Worm (Caenorhabditis elegans): ENCODE measurements around the gene H37A05.2.

Gene H37A05.2

DNA sequence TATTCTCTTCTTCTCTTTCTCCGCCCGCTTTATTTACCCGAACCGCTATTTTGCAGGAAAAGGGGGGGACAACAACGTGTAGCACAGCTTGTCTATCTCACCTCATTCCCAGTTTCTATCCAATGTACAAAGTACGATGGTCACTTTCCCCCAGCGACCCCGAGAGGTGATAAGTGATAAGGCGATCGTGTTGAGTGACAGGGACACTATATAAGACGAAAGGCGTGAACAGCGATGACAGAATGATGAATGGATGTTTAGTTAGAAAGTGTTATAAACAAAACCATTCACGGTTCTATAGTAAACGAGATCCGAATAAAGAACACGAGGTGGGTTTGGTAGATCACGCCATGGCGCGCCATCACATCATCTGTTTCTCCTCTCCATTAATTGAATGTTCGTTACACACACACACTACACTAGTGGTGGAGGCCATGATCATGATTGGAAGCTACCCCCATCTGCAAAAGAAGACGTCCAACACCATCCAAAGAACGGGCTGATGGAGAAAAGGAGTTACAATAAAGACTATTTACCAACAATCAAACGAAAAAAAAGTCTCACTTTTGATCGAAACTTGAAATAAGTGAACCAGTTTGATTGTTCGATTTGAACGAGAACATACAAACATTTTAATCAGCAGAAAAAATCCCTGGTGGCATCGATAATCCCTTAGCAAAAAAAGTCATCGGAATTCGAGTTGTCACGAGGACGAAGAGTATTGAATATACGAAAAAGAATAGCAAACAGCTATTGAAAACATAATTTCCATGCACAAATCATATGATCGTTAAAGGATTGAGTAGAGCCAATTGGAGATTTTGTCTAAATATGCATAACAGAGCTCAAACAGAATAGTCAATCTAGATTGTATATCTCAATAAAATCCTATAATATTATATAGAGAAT, 22.6 kb upstream of the H37A05.2 start:
- TF ChIP-seq unc-62 (GFP tag; optimal IDR thresholded peaks at IDR 0.05) (peak; percentile 84), mls-2 (tag; optimal IDR thresholded peaks at IDR 0.05) (no peak), ham-2 (GFP tag; optimal IDR thresholded peaks at IDR 0.05) (peak; percentile 76)

DNA sequence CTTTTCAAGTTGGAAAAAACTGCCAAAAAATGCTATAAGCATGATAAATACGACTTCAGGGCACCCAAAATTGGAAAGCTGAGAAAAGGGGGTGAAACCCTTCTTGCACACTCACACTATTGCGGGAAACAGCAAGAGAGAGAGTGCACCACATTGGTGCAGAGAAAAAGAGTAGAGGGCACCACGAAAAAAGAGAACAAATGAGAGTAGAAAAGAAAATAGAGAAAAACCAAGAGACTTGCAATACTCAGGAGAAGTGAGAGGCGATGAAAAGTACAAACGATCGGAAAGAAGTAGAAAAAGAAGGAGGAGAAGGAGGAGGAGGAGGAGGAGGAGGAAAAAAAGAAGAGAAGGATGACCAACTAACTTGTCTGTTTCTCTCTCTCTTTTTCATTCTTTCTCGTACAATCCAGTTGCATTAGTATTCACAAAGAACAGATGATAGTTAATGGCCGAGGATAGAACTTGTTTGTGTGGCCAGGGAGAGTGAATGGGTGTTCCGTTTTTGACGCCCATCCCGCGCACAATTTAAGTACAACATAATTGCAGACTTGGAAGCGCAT, 21.2 kb upstream of the H37A05.2 start:
- TF ChIP-seq unc-120 (tag; optimal IDR thresholded peaks at IDR 0.05; ENCODE audit: poor library complexity, severe bottlenecking) (peak; percentile 42), M03D4.4 (tag; optimal IDR thresholded peaks at IDR 0.05) (peak; percentile 40), ceh-83 (GFP tag; optimal IDR thresholded peaks at IDR 0.05) (no peak), tbx-8 (GFP tag; optimal IDR thresholded peaks at IDR 0.05) (no peak), ztf-11 (tag; optimal IDR thresholded peaks at IDR 0.05) (no peak), elt-1 (tag; optimal IDR thresholded peaks at IDR 0.05; ENCODE audit: borderline replicate concordance, insufficient read depth) (no peak), mls-2 (tag; optimal IDR thresholded peaks at IDR 0.05) (peak; percentile 42), elt-3 (tag; optimal IDR thresholded peaks at IDR 0.05) (no peak), nhr-76 (tag; optimal IDR thresholded peaks at IDR 0.05) (no peak), hlh-1 (tag; optimal IDR thresholded peaks at IDR 0.05) (no peak), lin-13 (tag; optimal IDR thresholded peaks at IDR 0.05) (no peak), unc-62 (GFP tag; optimal IDR thresholded peaks at IDR 0.05) (peak; percentile 73), ces-1 (GFP tag; optimal IDR thresholded peaks at IDR 0.05) (peak; percentile 82), unc-39 (tag; optimal IDR thresholded peaks at IDR 0.05) (no peak), ceh-43 (GFP tag; optimal IDR thresholded peaks at IDR 0.05) (peak; percentile 28), mep-1 (tag; optimal IDR thresholded peaks at IDR 0.05) (peak; percentile 69), lsy-2 (tag; optimal IDR thresholded peaks at IDR 0.05) (peak; percentile 33)

DNA sequence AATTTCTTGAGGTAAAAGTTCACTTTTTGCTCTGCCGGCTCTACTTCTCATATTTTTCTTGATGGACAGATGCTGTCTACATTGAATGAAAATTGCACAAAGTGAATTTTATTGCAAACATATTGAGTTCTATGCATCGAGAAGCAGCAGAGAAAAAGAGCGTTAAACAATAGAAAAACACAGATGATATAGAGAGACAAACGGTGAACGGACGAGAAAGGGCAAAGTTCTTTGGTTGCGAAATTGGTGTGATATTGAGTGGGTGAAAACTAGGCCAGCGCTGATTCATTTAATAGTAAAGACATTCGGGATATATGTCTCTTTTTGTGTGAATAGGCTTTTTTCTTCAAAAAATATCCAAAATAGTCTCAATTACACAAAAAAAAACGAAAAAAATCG, 20.3 kb upstream of the H37A05.2 start:
- no peak for TF ChIP-seq mab-5 (tag; optimal IDR thresholded peaks at IDR 0.05)
- no peak for TF ChIP-seq unc-39 (tag; optimal IDR thresholded peaks at IDR 0.05)
- TF ChIP-seq M03D4.4 (tag; optimal IDR thresholded peaks at IDR 0.05): no peak
- no peak for TF ChIP-seq ces-1 (GFP tag; optimal IDR thresholded peaks at IDR 0.05)
- TF ChIP-seq lin-32 (GFP tag; optimal IDR thresholded peaks at IDR 0.05): no peak
- TF ChIP-seq snpc-4 (tag; optimal IDR thresholded peaks at IDR 0.05): no peak
- no peak for TF ChIP-seq nhr-12 (tag; optimal IDR thresholded peaks at IDR 0.05)
- no peak for TF ChIP-seq sem-2 (GFP tag; optimal IDR thresholded peaks at IDR 0.05)
- TF ChIP-seq hlh-1 (tag; optimal IDR thresholded peaks at IDR 0.05): no peak

DNA sequence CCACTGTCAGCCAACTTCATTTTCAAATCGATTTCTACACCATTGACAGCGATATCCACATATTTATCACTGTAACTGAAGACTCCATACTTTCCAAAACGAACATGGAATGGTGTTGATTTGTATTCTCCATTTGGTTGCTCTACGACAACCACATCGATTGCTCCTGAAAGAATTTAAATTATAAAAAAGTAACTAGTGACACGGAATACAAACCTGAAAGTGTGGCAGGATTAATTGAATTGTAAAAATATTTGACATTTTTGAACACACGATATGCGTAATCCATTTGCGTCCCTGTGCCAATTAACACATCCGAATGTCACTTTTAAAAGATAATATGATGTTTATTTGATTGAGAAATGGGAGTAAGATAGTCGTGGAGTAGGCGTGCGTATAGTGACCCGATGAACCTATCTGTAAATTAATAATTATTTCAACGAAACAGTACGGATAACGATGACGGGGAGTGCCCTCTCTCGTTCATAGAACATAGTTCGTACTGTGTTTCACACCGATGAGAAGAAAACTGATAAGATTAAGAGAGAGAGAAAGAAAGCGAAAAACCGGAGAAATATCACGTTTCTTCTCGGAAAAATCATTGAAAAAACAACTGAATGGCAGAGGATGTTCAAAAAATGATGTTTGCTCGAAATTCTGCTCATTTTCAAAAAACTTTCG, 19.8 kb upstream of the H37A05.2 start, which contains the start of gene lpin-1:
TSS of gene lpin-1 (minus strand) at position 417 of the 681 bp plus-strand sequence.
- TF ChIP-seq lin-32 (GFP tag; optimal IDR thresholded peaks at IDR 0.05): no peak
- TF ChIP-seq nhr-237 (tag; optimal IDR thresholded peaks at IDR 0.05): no peak
- no peak for TF ChIP-seq nhr-76 (tag; optimal IDR thresholded peaks at IDR 0.05)
- TF ChIP-seq mep-1 (tag; optimal IDR thresholded peaks at IDR 0.05): no peak
- TF ChIP-seq elt-3 (tag; optimal IDR thresholded peaks at IDR 0.05): no peak
- no peak for TF ChIP-seq mls-2 (tag; optimal IDR thresholded peaks at IDR 0.05)
- TF ChIP-seq nhr-28 (tag; optimal IDR thresholded peaks at IDR 0.05): no peak
- TF ChIP-seq bed-3 (GFP tag; optimal IDR thresholded peaks at IDR 0.05): no peak

DNA sequence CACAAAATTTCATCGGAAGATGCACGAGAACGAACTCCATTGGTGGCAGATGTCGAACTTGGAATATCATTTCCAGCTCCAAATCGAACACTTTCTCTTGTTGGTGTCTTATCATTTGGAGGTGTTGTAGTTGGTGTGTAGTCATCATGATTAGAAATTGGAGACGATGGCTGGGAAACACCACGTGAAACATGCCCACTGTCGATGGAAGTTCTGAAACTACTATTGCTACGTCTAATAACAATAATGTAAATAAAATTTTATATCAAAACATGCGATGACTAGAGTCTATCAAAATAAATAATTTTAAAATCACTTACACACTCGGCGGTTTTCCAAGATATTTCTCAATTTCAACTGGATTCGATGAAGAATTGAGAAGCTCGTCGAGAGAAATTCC, 18.3 kb upstream of the H37A05.2 start:
- TF ChIP-seq elt-1 (tag; optimal IDR thresholded peaks at IDR 0.05; ENCODE audit: borderline replicate concordance, insufficient read depth) (no peak), nhr-12 (tag; optimal IDR thresholded peaks at IDR 0.05) (no peak), unc-120 (tag; optimal IDR thresholded peaks at IDR 0.05; ENCODE audit: poor library complexity, severe bottlenecking) (no peak), nhr-237 (tag; optimal IDR thresholded peaks at IDR 0.05) (no peak), elt-3 (tag; optimal IDR thresholded peaks at IDR 0.05) (no peak), hlh-1 (tag; optimal IDR thresholded peaks at IDR 0.05) (no peak), zip-8 (tag; optimal IDR thresholded peaks at IDR 0.05) (no peak), ces-1 (GFP tag; optimal IDR thresholded peaks at IDR 0.05) (no peak), ztf-11 (tag; optimal IDR thresholded peaks at IDR 0.05) (no peak), mep-1 (tag; optimal IDR thresholded peaks at IDR 0.05) (no peak), mab-5 (tag; optimal IDR thresholded peaks at IDR 0.05) (no peak), pha-4 (tag; optimal IDR thresholded peaks at IDR 0.05) (no peak), ham-2 (GFP tag; optimal IDR thresholded peaks at IDR 0.05) (no peak), unc-62 (GFP tag; optimal IDR thresholded peaks at IDR 0.05) (no peak)

All from whole organism, mixed stage, embryonic.